Fruit fly (Drosophila melanogaster): ENCODE measurements around the gene Tfb5.

DNA sequence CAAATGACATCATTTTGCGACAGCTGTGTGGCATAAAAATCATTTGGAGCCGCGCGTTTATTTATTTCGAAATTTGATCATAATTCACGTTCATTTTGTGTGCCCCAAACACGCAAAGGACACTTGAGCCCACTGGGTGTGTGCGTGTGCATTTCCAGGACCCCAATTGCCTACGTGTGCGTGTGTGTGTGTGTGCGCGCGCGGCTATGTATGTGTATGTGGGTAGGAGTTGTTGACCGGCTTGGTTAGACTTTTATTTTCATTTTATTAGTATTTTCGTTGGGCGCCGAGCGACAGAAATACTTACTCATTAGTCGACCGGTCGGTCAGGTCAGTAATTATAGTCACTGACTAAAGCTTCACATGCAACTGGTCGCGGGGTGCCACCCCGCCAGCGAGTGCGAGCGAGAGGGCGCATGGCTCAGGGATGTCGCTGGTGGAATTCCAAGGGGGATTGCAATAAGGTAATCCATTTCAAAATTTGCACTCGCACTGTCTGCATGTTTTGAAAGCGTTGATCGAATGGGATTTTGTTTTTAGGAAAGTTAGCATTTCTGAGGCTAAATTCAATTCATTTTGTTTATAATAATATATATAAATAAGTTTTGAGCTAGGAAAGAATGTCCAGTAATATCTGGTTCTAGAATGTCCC lies 33.0 kb upstream of the Tfb5 start:
- TF ChIP-seq psq (optimal IDR thresholded peaks at IDR 0.05): no peak
- no peak for TF ChIP-seq insv (optimal IDR thresholded peaks at IDR 0.05)
- no peak for TF ChIP-seq h (optimal IDR thresholded peaks at IDR 0.05)
- TF ChIP-seq Sin3A (optimal IDR thresholded peaks at IDR 0.05): no peak
- no peak for TF ChIP-seq Myc (optimal IDR thresholded peaks at IDR 0.05)

All from Kc167 (cell line).